Fruit fly (Drosophila melanogaster): ENCODE measurements around the gene bsh.

The bsh gene

dm6 chr2L:19763773-19764580 lies 4.9 kb downstream of the bsh start, which contains the start of gene fbp (continued):
- TF ChIP-seq Vsx2 (GFP tag; optimal IDR thresholded peaks at IDR 0.05; ENCODE audit: partially characterized antibody): no peak
- TF ChIP-seq HLH106 (tag; optimal IDR thresholded peaks at IDR 0.05): peak; percentile 72
- TF ChIP-seq psq (GFP tag; optimal IDR thresholded peaks at IDR 0.05): peak; percentile 79
- TF ChIP-seq CG32264 (GFP tag; optimal IDR thresholded peaks at IDR 0.05): no peak

- TF ChIP-seq CG32264 (GFP tag; optimal IDR thresholded peaks at IDR 0.05) (no peak), CG9705 (GFP tag; optimal IDR thresholded peaks at IDR 0.05) (no peak), Hr78 (GFP tag; optimal IDR thresholded peaks at IDR 0.05) (no peak), sage (GFP tag; optimal IDR thresholded peaks at IDR 0.05) (no peak)
These were observed 5.5 kb downstream of the bsh start for dm6 chr2L:19763446-19763772.

DNA sequence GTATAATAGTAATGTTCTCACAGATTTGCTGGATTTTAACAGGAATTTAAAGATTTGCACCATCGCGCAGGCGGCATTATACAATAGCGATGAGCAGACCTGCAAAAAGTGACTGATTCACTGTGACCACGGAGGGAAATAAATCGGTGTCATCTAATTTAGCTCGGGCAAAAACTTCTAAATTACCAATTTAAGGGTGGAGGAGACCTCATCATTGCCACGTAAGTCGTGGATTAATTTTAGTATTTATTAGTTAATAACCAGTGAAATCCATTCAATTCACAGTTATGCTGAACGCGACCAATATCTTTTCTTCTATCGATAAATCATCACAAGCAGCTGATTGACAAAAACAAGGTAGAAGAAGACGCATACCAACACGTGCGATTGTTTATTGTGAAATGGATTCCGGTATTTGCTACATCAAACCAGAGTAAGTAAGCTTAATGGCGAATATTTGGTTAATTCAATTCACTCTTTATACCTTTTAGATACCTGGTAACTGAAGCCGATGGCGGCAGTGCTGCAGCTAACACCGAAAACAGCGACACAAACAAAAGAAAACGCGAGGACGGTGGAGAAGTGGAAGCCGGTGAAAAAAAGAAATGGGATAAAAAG lies 10.2 kb downstream of the bsh start, which contains the start of the genes CG10628 and Dus3:
CG10628 (minus strand) TSS at position 105 of the 618 bp plus-strand sequence.
Dus3 (plus strand) TSS at position 369 of the 618 bp plus-strand sequence.
- TF ChIP-seq Hnf4 (GFP tag; optimal IDR thresholded peaks at IDR 0.05) (no peak), foxo (GFP tag; optimal IDR thresholded peaks at IDR 0.05) (peak; percentile 4 to 92), Hr78 (GFP tag; optimal IDR thresholded peaks at IDR 0.05) (no peak), tai (GFP tag; optimal IDR thresholded peaks at IDR 0.05) (no peak), lola (GFP tag; optimal IDR thresholded peaks at IDR 0.05) (no peak), dsf (GFP tag; optimal IDR thresholded peaks at IDR 0.05; ENCODE audit: borderline replicate concordance) (no peak), Rel (GFP tag; optimal IDR thresholded peaks at IDR 0.05) (no peak), Rel (tag; optimal IDR thresholded peaks at IDR 0.05) (peak; percentile 65), OdsH (GFP tag; optimal IDR thresholded peaks at IDR 0.05) (peak; percentile 81), fru (GFP tag; optimal IDR thresholded peaks at IDR 0.05) (peak; percentile 84), usp (GFP tag; optimal IDR thresholded peaks at IDR 0.05) (no peak), Myc (optimal IDR thresholded peaks at IDR 0.05) (peak; percentile 88), jim (GFP tag; optimal IDR thresholded peaks at IDR 0.05) (no peak), Vsx2 (GFP tag; optimal IDR thresholded peaks at IDR 0.05; ENCODE audit: partially characterized antibody) (no peak), Jra (GFP tag; optimal IDR thresholded peaks at IDR 0.05) (no peak), Dfd (GFP tag; optimal IDR thresholded peaks at IDR 0.05) (no peak), rgr (GFP tag; optimal IDR thresholded peaks at IDR 0.05) (peak; percentile 87), brk (GFP tag; optimal IDR thresholded peaks at IDR 0.05) (no peak), Sp1 (GFP tag; optimal IDR thresholded peaks at IDR 0.05) (peak; percentile 84), Mio (GFP tag; optimal IDR thresholded peaks at IDR 0.05) (no peak), CrebA (GFP tag; optimal IDR thresholded peaks at IDR 0.05; ENCODE audit: borderline replicate concordance) (no peak), CG9705 (GFP tag; optimal IDR thresholded peaks at IDR 0.05) (peak; percentile 82), N (GFP tag; optimal IDR thresholded peaks at IDR 0.05) (no peak), Dif (GFP tag; optimal IDR thresholded peaks at IDR 0.05; ENCODE audit: partially characterized antibody) (no peak), Abd-B (GFP tag; optimal IDR thresholded peaks at IDR 0.05) (no peak), ey (GFP tag; optimal IDR thresholded peaks at IDR 0.05) (peak; percentile 87), sv (GFP tag; optimal IDR thresholded peaks at IDR 0.05) (peak; percentile 87), br (GFP tag; optimal IDR thresholded peaks at IDR 0.05) (peak; percentile 87), h (GFP tag; optimal IDR thresholded peaks at IDR 0.05) (peak; percentile 87), woc (GFP tag; optimal IDR thresholded peaks at IDR 0.05) (peak; percentile 91), sage (GFP tag; optimal IDR thresholded peaks at IDR 0.05) (no peak), GATAd (GFP tag; optimal IDR thresholded peaks at IDR 0.05) (peak; percentile 17), psq (GFP tag; optimal IDR thresholded peaks at IDR 0.05) (peak; percentile 71), HLH106 (tag; optimal IDR thresholded peaks at IDR 0.05) (peak; percentile 92), dl (GFP tag; optimal IDR thresholded peaks at IDR 0.05; ENCODE audit: insufficient read depth in 1 of 2, partially characterized antibody in 2 of 2) (no peak), CG32264 (GFP tag; optimal IDR thresholded peaks at IDR 0.05) (peak; percentile 45), Hr83 (GFP tag; optimal IDR thresholded peaks at IDR 0.05; ENCODE audit: poor library complexity, severe bottlenecking) (peak; percentile 9), pan (optimal IDR thresholded peaks at IDR 0.05) (no peak), dmrt93B (GFP tag; optimal IDR thresholded peaks at IDR 0.05) (peak; percentile 82)
